Fruit fly (Drosophila melanogaster): ENCODE data around the gene CG6972.
A peak's percentile ranks its signal among the peaks of the same experiment; 100 is the strongest.

Gene CG6972

dm6 chr3R:22724149-22724973 lies 22.6 kb downstream of the CG6972 start, which contains the start of gene Irp-1A (continued):
- TF ChIP-seq CG11294 (GFP tag; IDR thresholded peaks at IDR 0.05): peak; percentile 22; the same call in 1 of the 2 replicates
- TF ChIP-seq OdsH (GFP tag; optimal IDR thresholded peaks at IDR 0.05): peak; percentile 71
- TF ChIP-seq fd85E (GFP tag; optimal IDR thresholded peaks at IDR 0.05): peak; percentile 0
- peak; percentile 62 for TF ChIP-seq CG32006 (GFP tag; optimal IDR thresholded peaks at IDR 0.05)
- TF ChIP-seq vri (GFP tag; optimal IDR thresholded peaks at IDR 0.05): peak; percentile 54
- TF ChIP-seq CG4318 (GFP tag; optimal IDR thresholded peaks at IDR 0.05): no peak
- TF ChIP-seq cyc (GFP tag; optimal IDR thresholded peaks at IDR 0.05): peak; percentile 34
- peak; percentile 89 for TF ChIP-seq Eip78C (GFP tag)
- peak; percentile 46 for TF ChIP-seq Met (GFP tag; optimal IDR thresholded peaks at IDR 0.05)
- peak; percentile 51 for TF ChIP-seq acj6 (GFP tag; optimal IDR thresholded peaks at IDR 0.05)
- TF ChIP-seq Ets96B (tag; optimal IDR thresholded peaks at IDR 0.05): peak; percentile 80
- TF ChIP-seq Eip75B (GFP tag; optimal IDR thresholded peaks at IDR 0.05): peak; percentile 46
- TF ChIP-seq Hr39 (GFP tag; optimal IDR thresholded peaks at IDR 0.05): peak; percentile 33
- TF ChIP-seq net (GFP tag; optimal IDR thresholded peaks at IDR 0.05): peak; percentile 55
- no peak for TF ChIP-seq spab (GFP tag; optimal IDR thresholded peaks at IDR 0.05)
- peak; percentile 97 for TF ChIP-seq svp (GFP tag)
- TF ChIP-seq CG11762 (GFP tag; optimal IDR thresholded peaks at IDR 0.05; ENCODE audit: insufficient read depth): peak; percentile 47
- peak; percentile 10 for TF ChIP-seq Eip93F (GFP tag; optimal IDR thresholded peaks at IDR 0.05)
- TF ChIP-seq topi (GFP tag; optimal IDR thresholded peaks at IDR 0.05): peak; percentile 47
- peak; percentile 66 for TF ChIP-seq Gug (GFP tag; IDR thresholded peaks at IDR 0.05)
- peak; percentile 49 for TF ChIP-seq CG7368 (GFP tag; optimal IDR thresholded peaks at IDR 0.05)
- peak; percentile 54 for TF ChIP-seq Lpt (GFP tag; optimal IDR thresholded peaks at IDR 0.05)
- TF ChIP-seq salr (GFP tag; optimal IDR thresholded peaks at IDR 0.05): peak in 1 of 2 experiments; percentile 24

dm6 chr3R:22726031-22726770 lies 24.4 kb downstream of the CG6972 start, which contains the start of gene RNF220:
TSS of gene RNF220 (minus strand) at chr3R:22726414.
- TF ChIP-seq CG6854 (GFP tag; optimal IDR thresholded peaks at IDR 0.05) (no peak), CG8632 (GFP tag; optimal IDR thresholded peaks at IDR 0.05) (peak; percentile 23), acj6 (GFP tag; optimal IDR thresholded peaks at IDR 0.05) (peak; percentile 48), CG9139 (GFP tag; optimal IDR thresholded peaks at IDR 0.05) (no peak), dsx (GFP tag; optimal IDR thresholded peaks at IDR 0.05; ENCODE audit: poor library complexity, severe bottlenecking) (no peak), lz (GFP tag; optimal IDR thresholded peaks at IDR 0.05) (no peak), Met (GFP tag; optimal IDR thresholded peaks at IDR 0.05) (no peak), ss (GFP tag; optimal IDR thresholded peaks at IDR 0.05) (no peak), svp (GFP tag) (peak; percentile 66), CG6276 (GFP tag; optimal IDR thresholded peaks at IDR 0.05) (no peak), CG11294 (GFP tag; IDR thresholded peaks at IDR 0.05) (no peak), CG4318 (GFP tag; optimal IDR thresholded peaks at IDR 0.05) (peak; percentile 20), OdsH (GFP tag; optimal IDR thresholded peaks at IDR 0.05) (peak; percentile 49), Blimp-1 (GFP tag; optimal IDR thresholded peaks at IDR 0.05) (no peak), Gug (GFP tag; IDR thresholded peaks at IDR 0.05) (no peak), CG31627 (GFP tag; optimal IDR thresholded peaks at IDR 0.05) (no peak), CG3032 (tag; optimal IDR thresholded peaks at IDR 0.05) (peak; percentile 15), pdm3 (GFP tag; optimal IDR thresholded peaks at IDR 0.05) (peak; percentile 34), Smox (GFP tag; optimal IDR thresholded peaks at IDR 0.05) (no peak), Hr39 (GFP tag; optimal IDR thresholded peaks at IDR 0.05) (no peak), CG32006 (GFP tag; optimal IDR thresholded peaks at IDR 0.05) (peak; percentile 48), CG10631 (GFP tag; optimal IDR thresholded peaks at IDR 0.05) (no peak), CG6163 (GFP tag; IDR thresholded peaks at IDR 0.05) (no peak), net (GFP tag; optimal IDR thresholded peaks at IDR 0.05) (peak; percentile 50), CG15336 (GFP tag; IDR thresholded peaks at IDR 0.05) (0 out of 2 replicates have a peak, but pooled peaks have one; percentile 24), CG8119 (GFP tag; IDR thresholded peaks at IDR 0.05) (peak; percentile 19; the same call in 1 of the 3 replicates), Hr38 (GFP tag; optimal IDR thresholded peaks at IDR 0.05) (no peak), CG6792 (GFP tag; optimal IDR thresholded peaks at IDR 0.05) (no peak), CG10669 (GFP tag; optimal IDR thresholded peaks at IDR 0.05) (peak; percentile 24), CG7368 (GFP tag; optimal IDR thresholded peaks at IDR 0.05) (no peak), Sox102F (GFP tag; optimal IDR thresholded peaks at IDR 0.05) (no peak), spab (GFP tag; optimal IDR thresholded peaks at IDR 0.05) (no peak), salr (GFP tag; optimal IDR thresholded peaks at IDR 0.05) (peak in 1 of 2 experiments; percentile 51), Sox15 (GFP tag; optimal IDR thresholded peaks at IDR 0.05) (peak; percentile 37), CG8319 (GFP tag; optimal IDR thresholded peaks at IDR 0.05) (no peak)

Measured in whole organism, prepupa.